Worm (Caenorhabditis elegans): ENCODE data around the gene acox-1.6.

DNA sequence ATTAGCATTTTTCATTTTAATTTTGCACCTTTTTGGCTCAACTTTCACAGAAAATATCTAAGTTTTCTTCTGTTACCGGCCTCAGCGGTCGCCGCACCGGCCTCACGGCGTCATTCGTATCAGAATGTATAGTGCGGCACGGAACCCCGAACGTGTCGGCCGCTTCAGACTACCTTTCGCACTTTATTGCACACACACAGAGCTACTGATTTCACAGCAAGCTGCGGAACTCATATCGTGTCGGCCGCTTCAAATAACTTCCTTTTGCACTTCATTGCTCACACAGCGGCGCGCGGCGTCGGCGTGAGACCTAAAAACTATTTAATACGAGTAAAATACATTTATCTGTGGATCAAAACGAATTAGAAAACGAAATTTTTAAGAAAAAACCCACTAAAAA is 46.1 kb upstream of the acox-1.6 start:
- TF ChIP-seq lin-15B (tag; optimal IDR thresholded peaks at IDR 0.05) (no peak), nhr-237 (tag; optimal IDR thresholded peaks at IDR 0.05) (no peak), pha-4 (tag; optimal IDR thresholded peaks at IDR 0.05) (no peak), ztf-11 (tag; optimal IDR thresholded peaks at IDR 0.05) (no peak), elt-3 (tag; optimal IDR thresholded peaks at IDR 0.05) (no peak), unc-62 (GFP tag; optimal IDR thresholded peaks at IDR 0.05) (no peak), nhr-25 (tag; optimal IDR thresholded peaks at IDR 0.05) (no peak), elt-2 (tag; optimal IDR thresholded peaks at IDR 0.05) (no peak), lin-39 (tag; optimal IDR thresholded peaks at IDR 0.05) (no peak), hmg-11 (tag; optimal IDR thresholded peaks at IDR 0.05) (no peak), ama-1 (optimal IDR thresholded peaks at IDR 0.05) (no peak), nhr-28 (tag; optimal IDR thresholded peaks at IDR 0.05) (no peak), fkh-10 (GFP tag; optimal IDR thresholded peaks at IDR 0.05) (no peak)

All from whole organism, L3 larva.